Worm (Caenorhabditis elegans) whole organism, L3 larva: ENCODE data around the gene C33H5.16.

Source experiments
- ZK546.5 ChIP-seq: sonication (generic microtip); optimal IDR thresholded peaks from 2 replicates; lab custom pipeline; 2017; ENCODE audit warnings: missing biosample characterization, missing genetic modification characterization
- eor-1 ChIP-seq, 2 experiments: fragments of 150-350 bp; optimal IDR thresholded peaks; 2 replicates each; lab custom pipeline; 2014 to 2018; ENCODE audit warnings: missing biosample characterization in 2 of 2, missing genetic modification characterization in 2 of 2
- jun-1 ChIP-seq: fragments of 150-350 bp; optimal IDR thresholded peaks from 2 replicates; lab custom pipeline; 2014; ENCODE audit warnings: missing biosample characterization, missing genetic modification reagents, missing genetic modification characterization
- sea-2 ChIP-seq: fragments of 150-350 bp; sonication (generic microtip); optimal IDR thresholded peaks from 4 replicates; lab custom pipeline; 2014; ENCODE audit warnings: missing biosample characterization, missing genetic modification reagents, missing genetic modification characterization

- TF ChIP-seq ZK546.5 (tag; lab: Kevin White, UChicago) (no peak), eor-1 (tag; optimal IDR thresholded peaks at IDR 0.05; lab: Kevin White, UChicago) (no peak), jun-1 (tag; lab: Kevin White, UChicago) (no peak), sea-2 (GFP tag; lab: Kevin White, UChicago) (no peak)
These were observed at the start of gene C33H5.16 for ce11 chrIV:7803250-7803649.
